Fruit fly (Drosophila melanogaster): ENCODE data around the gene CG5880.
A peak's percentile ranks its signal among the peaks of the same experiment; 100 is the strongest.

The CG5880 gene

DNA sequence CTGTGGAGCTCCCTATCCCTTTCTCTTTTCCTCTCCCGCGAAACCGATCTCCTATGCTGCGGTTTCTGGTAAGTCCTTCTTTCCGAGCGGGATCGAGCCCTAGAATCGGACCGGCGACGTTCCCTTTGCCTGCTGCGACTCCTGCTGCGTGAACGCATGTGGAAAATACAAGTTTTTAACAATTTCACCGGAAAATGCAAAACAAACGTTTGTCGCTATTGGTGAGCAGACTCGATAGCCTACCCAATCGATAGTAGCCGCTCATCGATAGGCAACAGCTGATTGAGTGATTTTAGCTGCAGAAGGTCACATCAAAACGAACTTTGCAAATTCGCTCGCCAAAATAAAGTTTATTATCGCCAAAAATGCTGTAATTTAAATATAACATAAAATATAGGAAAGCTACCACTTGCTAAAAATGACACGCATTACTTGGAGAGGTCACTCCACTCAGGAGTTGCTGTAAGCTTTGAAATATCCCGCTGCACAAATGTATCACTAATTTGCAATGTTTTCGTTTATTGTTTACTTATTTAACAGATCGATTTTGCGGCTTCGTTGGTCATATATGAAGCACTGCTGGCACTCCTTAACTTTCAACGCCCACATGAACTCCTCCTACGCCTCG lies at the start of gene CG5880, which contains the start of gene CG6066:
Gene CG5880, plus strand, starts transcription at position 281 of the 628 bp plus-strand sequence.
Gene CG6066, minus strand, starts transcription at position 243 of the 628 bp plus-strand sequence.
- peak; percentile 17 for TF ChIP-seq esn (GFP tag; optimal IDR thresholded peaks at IDR 0.05)
- no peak for TF ChIP-seq Sox102F (GFP tag; optimal IDR thresholded peaks at IDR 0.05)
- no peak for TF ChIP-seq vri (GFP tag; optimal IDR thresholded peaks at IDR 0.05)
- no peak for TF ChIP-seq Sox15 (GFP tag; optimal IDR thresholded peaks at IDR 0.05)

dm6 chr3R:27067362-27067761 lies 49.2 kb upstream of the CG5880 start:
- TF ChIP-seq fkh (GFP tag; optimal IDR thresholded peaks at IDR 0.05) (peak; percentile 89), CG16779 (tag; optimal IDR thresholded peaks at IDR 0.05) (no peak)

dm6 chr3R:27069201-27069600 lies 47.3 kb upstream of the CG5880 start:
- TF ChIP-seq CG10669 (GFP tag; optimal IDR thresholded peaks at IDR 0.05) (no peak), eg (GFP tag; IDR thresholded peaks at IDR 0.05) (peak; percentile 59; the same call in 2 of the 3 replicates), fd85E (GFP tag; optimal IDR thresholded peaks at IDR 0.05) (no peak), fkh (GFP tag; optimal IDR thresholded peaks at IDR 0.05) (peak; percentile 73), Sox14 (GFP tag; optimal IDR thresholded peaks at IDR 0.05) (no peak), fd59A (GFP tag; optimal IDR thresholded peaks at IDR 0.05) (no peak), CG32006 (GFP tag; optimal IDR thresholded peaks at IDR 0.05) (no peak), CG3919 (GFP tag; optimal IDR thresholded peaks at IDR 0.05) (no peak), CG6792 (GFP tag; optimal IDR thresholded peaks at IDR 0.05) (no peak), CG4318 (GFP tag; optimal IDR thresholded peaks at IDR 0.05) (no peak), spab (GFP tag; optimal IDR thresholded peaks at IDR 0.05) (peak; percentile 56), cyc (GFP tag; optimal IDR thresholded peaks at IDR 0.05) (no peak), CG8632 (GFP tag; optimal IDR thresholded peaks at IDR 0.05) (no peak), CG16779 (tag; optimal IDR thresholded peaks at IDR 0.05) (peak; percentile 26), esn (GFP tag; optimal IDR thresholded peaks at IDR 0.05) (no peak), Lpt (GFP tag; optimal IDR thresholded peaks at IDR 0.05) (no peak), dac (GFP tag; optimal IDR thresholded peaks at IDR 0.05) (no peak), Eip75B (GFP tag; optimal IDR thresholded peaks at IDR 0.05) (no peak), CG11294 (GFP tag; IDR thresholded peaks at IDR 0.05) (no peak), Met (GFP tag; optimal IDR thresholded peaks at IDR 0.05) (no peak), ss (GFP tag; optimal IDR thresholded peaks at IDR 0.05) (peak; percentile 36 to 44), CG11762 (GFP tag; optimal IDR thresholded peaks at IDR 0.05; ENCODE audit: insufficient read depth) (no peak), CG6163 (GFP tag; IDR thresholded peaks at IDR 0.05) (peak; percentile 76), CG6276 (GFP tag; optimal IDR thresholded peaks at IDR 0.05) (peak; percentile 37), CG3032 (tag; optimal IDR thresholded peaks at IDR 0.05) (no peak), CG6854 (GFP tag; optimal IDR thresholded peaks at IDR 0.05) (no peak), Ets96B (tag; optimal IDR thresholded peaks at IDR 0.05) (peak; percentile 56), Smox (GFP tag; optimal IDR thresholded peaks at IDR 0.05) (no peak), vri (GFP tag; optimal IDR thresholded peaks at IDR 0.05) (no peak), Eip93F (GFP tag; optimal IDR thresholded peaks at IDR 0.05) (no peak), Sox102F (GFP tag; optimal IDR thresholded peaks at IDR 0.05) (no peak), CG31627 (GFP tag; optimal IDR thresholded peaks at IDR 0.05) (no peak), CG1621 (tag; optimal IDR thresholded peaks at IDR 0.05) (peak; percentile 38), svp (GFP tag) (no peak), CG9139 (GFP tag; optimal IDR thresholded peaks at IDR 0.05) (peak; percentile 13), pdm3 (GFP tag; optimal IDR thresholded peaks at IDR 0.05) (no peak), CG6808 (GFP tag; optimal IDR thresholded peaks at IDR 0.05) (peak; percentile 63), Eip78C (GFP tag) (peak; percentile 61), Gug (GFP tag; IDR thresholded peaks at IDR 0.05) (no peak), OdsH (GFP tag; optimal IDR thresholded peaks at IDR 0.05) (no peak), dsx (GFP tag; optimal IDR thresholded peaks at IDR 0.05; ENCODE audit: poor library complexity, severe bottlenecking) (peak; percentile 57), achi (GFP tag; optimal IDR thresholded peaks at IDR 0.05) (no peak), Sox15 (GFP tag; optimal IDR thresholded peaks at IDR 0.05) (no peak), Hr39 (GFP tag; optimal IDR thresholded peaks at IDR 0.05) (no peak), acj6 (GFP tag; optimal IDR thresholded peaks at IDR 0.05) (no peak), CG10631 (GFP tag; optimal IDR thresholded peaks at IDR 0.05) (no peak)

All from whole organism, prepupa.